Worm (Caenorhabditis elegans) whole organism, young adult: ENCODE data around the gene dpff-1.

Experiments used
- B0336.3 ChIP-seq: fragments of 200-800 bp; sonication (Bioruptor generic); IDR thresholded peaks from 2 replicates; pipeline ENCODE4 v1.3.6; 2022; ENCODE audit warnings: missing genetic modification characterization, missing compliant biosample characterization
- F49E8.2 ChIP-seq: sonication (generic microtip); optimal IDR thresholded peaks from 3 replicates; lab custom pipeline; 2017; ENCODE audit warnings: missing genetic modification characterization, mild to moderate bottlenecking, missing compliant biosample characterization, antibody characterized with exemption, moderate library complexity; ENCODE audit not compliant: insufficient read depth
- cebp-1 ChIP-seq, 2 experiments: fragments of 200-800 bp in 1 of 2; sonication (Bioruptor generic) in 1 of 2; sonication (generic microtip) in 1 of 2; IDR thresholded peaks in 1 of 2; optimal IDR thresholded peaks in 1 of 2; 2 replicates each; pipeline versions ENCODE4 v1.3.6 to Lab custom; 2017 to 2022; ENCODE audit warnings: missing compliant biosample characterization in 2 of 2, missing genetic modification characterization in 2 of 2, mild to moderate bottlenecking in 1 of 2, missing genetic modification reagents in 1 of 2, moderate library complexity in 1 of 2
- dpl-1 ChIP-seq: fragments of 150-350 bp; optimal IDR thresholded peaks from 2 replicates; lab custom pipeline; 2014; ENCODE audit warnings: missing biosample characterization, missing genetic modification reagents, missing genetic modification characterization

- TF ChIP-seq F49E8.2 (tag; lab: Kevin White, UChicago) (no peak), dpl-1 (GFP tag; lab: Kevin White, UChicago) (no peak), B0336.3 (no peak), cebp-1 (GFP tag; IDR thresholded peaks at IDR 0.05; lab: Robert Waterston, UW) (no peak), cebp-1 (tag; optimal IDR thresholded peaks at IDR 0.05; lab: Kevin White, UChicago) (no peak)
Measured at ce11 chrIII:5898631-5899030, 7.5 kb downstream of the dpff-1 start.
